Worm (Caenorhabditis elegans): ENCODE results near the gene B0303.11.
A peak's percentile ranks its signal among the peaks of the same experiment; 100 is the strongest.

The B0303.11 gene

ce11 chrIII:8739126-8739525 lies 28.9 kb upstream of the B0303.11 start (continued):
- TF ChIP-seq ama-1 (optimal IDR thresholded peaks at IDR 0.05) = no peak
- TF ChIP-seq nhr-71 (tag; optimal IDR thresholded peaks at IDR 0.05) = peak; percentile 64
- peak; percentile 11 for TF ChIP-seq unc-130 (tag; optimal IDR thresholded peaks at IDR 0.05)
- TF ChIP-seq jun-1 (tag; optimal IDR thresholded peaks at IDR 0.05) = peak; percentile 28

DNA sequence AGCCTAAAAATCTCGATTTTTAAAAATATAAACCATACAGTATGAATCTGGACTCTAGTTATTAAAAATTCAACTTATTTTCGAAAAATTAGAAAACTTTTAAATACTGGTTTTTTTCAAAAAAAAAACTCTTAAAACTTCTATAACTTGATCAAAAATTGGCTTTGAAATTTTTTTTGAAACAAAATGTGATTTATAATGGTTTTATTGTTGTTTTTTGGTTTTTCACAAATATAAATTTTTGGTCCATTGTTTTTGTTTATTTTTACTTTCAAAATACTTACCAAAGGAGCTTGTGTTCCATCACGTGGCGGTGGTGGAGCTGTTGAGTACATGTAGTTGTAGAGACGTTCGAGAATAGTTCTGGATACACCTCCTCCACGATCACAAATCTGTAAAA lies 28.1 kb upstream of the B0303.11 start:
- TF ChIP-seq egl-27 (tag; optimal IDR thresholded peaks at IDR 0.05) = no peak
- no peak for TF ChIP-seq efl-1 (optimal IDR thresholded peaks at IDR 0.05)
- TF ChIP-seq efl-1 (GFP tag; optimal IDR thresholded peaks at IDR 0.05 in 1 of 2) = peak in 1 of 2 experiments; percentile 91

DNA sequence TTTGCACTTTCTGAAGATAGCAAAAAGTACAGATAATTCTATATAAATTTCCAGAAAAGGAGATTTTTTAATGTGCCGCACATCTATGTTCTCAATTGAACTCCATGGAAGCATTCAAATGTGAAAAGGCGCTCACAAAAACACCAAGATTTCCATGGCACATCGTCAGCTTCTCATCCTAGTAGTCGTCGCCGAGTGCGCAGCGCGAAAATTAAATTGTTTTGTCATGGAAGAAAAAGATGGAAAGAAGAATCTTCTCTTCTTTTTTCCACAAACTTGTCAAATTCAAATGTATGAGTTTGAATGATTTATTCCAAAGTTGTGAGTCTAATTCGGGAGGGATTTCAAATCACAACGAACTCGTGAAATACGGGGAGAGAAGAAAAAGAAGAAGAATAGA lies 27.2 kb upstream of the B0303.11 start:
- TF ChIP-seq lin-14 (GFP tag; optimal IDR thresholded peaks at IDR 0.05) (peak; percentile 33), skn-1 (tag; optimal IDR thresholded peaks at IDR 0.05) (no peak), lin-35 (GFP tag; optimal IDR thresholded peaks at IDR 0.05) (no peak), efl-1 (optimal IDR thresholded peaks at IDR 0.05) (no peak), efl-1 (GFP tag; optimal IDR thresholded peaks at IDR 0.05 in 1 of 2) (peak in 1 of 2 experiments; percentile 46), unc-130 (tag; optimal IDR thresholded peaks at IDR 0.05) (no peak), sptf-1 (tag; optimal IDR thresholded peaks at IDR 0.05) (no peak), zag-1 (tag; optimal IDR thresholded peaks at IDR 0.05) (no peak)

DNA sequence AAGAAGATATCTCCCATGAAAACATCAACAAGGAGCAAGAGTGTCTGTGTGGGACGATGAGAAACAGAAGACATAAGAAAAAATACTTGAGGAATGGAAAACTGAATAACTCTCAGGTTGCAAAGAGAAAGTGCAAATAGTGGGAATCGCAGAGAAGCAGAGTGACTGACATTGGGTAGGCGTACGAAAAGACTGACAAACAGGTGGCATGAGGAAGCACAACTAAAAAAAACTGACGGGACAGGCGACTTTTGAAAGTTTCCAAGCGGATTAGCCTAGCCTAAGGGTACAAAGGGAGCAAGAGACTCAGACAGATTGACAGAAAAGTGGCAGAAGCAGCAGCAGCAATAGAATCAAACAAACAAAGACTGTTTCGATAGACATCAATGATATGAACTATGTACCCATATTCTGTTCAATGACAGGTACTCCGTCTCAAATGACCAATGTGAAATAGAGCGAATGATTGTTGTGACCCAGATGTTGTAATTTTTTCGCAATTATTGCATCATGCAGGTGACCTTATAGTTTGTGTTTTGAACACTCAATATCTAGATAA lies 24.2 kb upstream of the B0303.11 start:
- TF ChIP-seq jun-1 (tag; optimal IDR thresholded peaks at IDR 0.05) (no peak), nhr-19 (GFP tag; conservative IDR thresholded peaks at IDR 0.05) (peak; percentile 21; the same call in 1 of the 2 replicates), ceh-63 (GFP tag; optimal IDR thresholded peaks at IDR 0.05) (no peak), tlp-1 (tag; optimal IDR thresholded peaks at IDR 0.05) (no peak), efl-3 (GFP tag; optimal IDR thresholded peaks at IDR 0.05) (no peak), lin-14 (GFP tag; optimal IDR thresholded peaks at IDR 0.05) (peak; percentile 87), fkh-10 (GFP tag; optimal IDR thresholded peaks at IDR 0.05) (no peak), lin-39 (tag; optimal IDR thresholded peaks at IDR 0.05) (peak; percentile 60), unc-86 (tag; optimal IDR thresholded peaks at IDR 0.05) (peak; percentile 0), ceh-8 (GFP tag; optimal IDR thresholded peaks at IDR 0.05) (no peak), nhr-47 (tag; optimal IDR thresholded peaks at IDR 0.05) (peak; percentile 43), lin-35 (GFP tag; optimal IDR thresholded peaks at IDR 0.05) (peak; percentile 8 to 18), nhr-85 (tag) (peak; percentile 58), nhr-20 (tag; optimal IDR thresholded peaks at IDR 0.05) (peak; percentile 35), lsy-2 (tag; optimal IDR thresholded peaks at IDR 0.05) (peak; percentile 8 to 32), rnt-1 (tag; optimal IDR thresholded peaks at IDR 0.05) (peak; percentile 72), mdl-1 (tag; optimal IDR thresholded peaks at IDR 0.05) (peak in 1 of 2 experiments; percentile 29), unc-62 (GFP tag; optimal IDR thresholded peaks at IDR 0.05) (no peak), efl-1 (optimal IDR thresholded peaks at IDR 0.05) (peak; percentile 14 to 29), efl-1 (GFP tag; optimal IDR thresholded peaks at IDR 0.05 in 1 of 2) (no peak), snu-23 (GFP tag; optimal IDR thresholded peaks at IDR 0.05) (peak; percentile 34), dsc-1 (tag; optimal IDR thresholded peaks at IDR 0.05) (no peak), sup-37 (GFP tag; optimal IDR thresholded peaks at IDR 0.05) (no peak), unc-130 (tag; optimal IDR thresholded peaks at IDR 0.05) (no peak), tbx-2 (tag; optimal IDR thresholded peaks at IDR 0.05) (peak; percentile 48), elt-3 (tag; optimal IDR thresholded peaks at IDR 0.05) (peak in 1 of 6 experiments; percentile 3), swsn-7 (tag; optimal IDR thresholded peaks at IDR 0.05) (peak; percentile 22), fos-1 (tag; optimal IDR thresholded peaks at IDR 0.05) (no peak), ceh-82 (tag; optimal IDR thresholded peaks at IDR 0.05) (peak in 2 of 3 experiments; percentile 15 to 33), nhr-71 (tag; optimal IDR thresholded peaks at IDR 0.05) (peak; percentile 76)

- TF ChIP-seq tlp-1 (tag; optimal IDR thresholded peaks at IDR 0.05) (peak; percentile 49), lin-35 (GFP tag; optimal IDR thresholded peaks at IDR 0.05) (peak in 1 of 2 experiments; percentile 12), mdl-1 (tag; optimal IDR thresholded peaks at IDR 0.05) (peak in 1 of 2 experiments; percentile 8), mep-1 (tag; optimal IDR thresholded peaks at IDR 0.05) (no peak), elt-2 (tag; optimal IDR thresholded peaks at IDR 0.05) (peak; percentile 89), ceh-82 (tag; optimal IDR thresholded peaks at IDR 0.05) (no peak), mab-9 (GFP tag; IDR thresholded peaks at IDR 0.05) (no peak), egl-13 (tag; optimal IDR thresholded peaks at IDR 0.05) (peak; percentile 20)
Measured at ce11 chrIII:8733667-8734066, 23.5 kb upstream of the B0303.11 start.

Measured in whole organism, L1 larva.